Worm (Caenorhabditis elegans) whole organism, L2 larva: ENCODE results near the gene M153.3.
A peak's percentile ranks its signal among the peaks of the same experiment; 100 is the strongest.

Experiments used
- C34F6.9 ChIP-seq: fragments of 150-350 bp; optimal IDR thresholded peaks from 2 replicates; lab custom pipeline; 2014; ENCODE audit warnings: missing biosample characterization, missing genetic modification characterization
- F13H6.1 ChIP-seq: sonication (generic microtip); optimal IDR thresholded peaks from 2 replicates; lab custom pipeline; 2016; ENCODE audit warnings: missing genetic modification characterization, missing compliant biosample characterization
- R02D3.7 ChIP-seq: fragments of 150-350 bp; optimal IDR thresholded peaks from 2 replicates; lab custom pipeline; 2014; ENCODE audit warnings: missing biosample characterization, missing genetic modification characterization
- Y55F3AM.14 ChIP-seq: fragments of 200-800 bp; sonication (Bioruptor generic); optimal IDR thresholded peaks from 2 replicates; lab custom pipeline; 2018; ENCODE audit warnings: mild to moderate bottlenecking, missing genetic modification characterization, missing compliant biosample characterization
- alr-1 ChIP-seq: fragments of 150-350 bp; optimal IDR thresholded peaks from 2 replicates; lab custom pipeline; 2014; ENCODE audit warnings: missing biosample characterization, missing genetic modification characterization
- aly-2 ChIP-seq: fragments of 150-350 bp; optimal IDR thresholded peaks from 2 replicates; lab custom pipeline; 2014; ENCODE audit warnings: missing biosample characterization, missing genetic modification characterization
- blmp-1 ChIP-seq: sonication (generic microtip); optimal IDR thresholded peaks from 2 replicates; lab custom pipeline; 2017; ENCODE audit warnings: missing genetic modification characterization, mild to moderate bottlenecking, missing compliant biosample characterization, antibody characterized with exemption, moderate library complexity; ENCODE audit not compliant: insufficient read depth
- ceh-16 ChIP-seq: fragments of 150-350 bp; optimal IDR thresholded peaks from 2 replicates; lab custom pipeline; 2014; ENCODE audit warnings: missing biosample characterization, missing genetic modification characterization
- ceh-82 ChIP-seq: fragments of 150-350 bp; optimal IDR thresholded peaks from 2 replicates; lab custom pipeline; 2014; ENCODE audit warnings: missing biosample characterization, missing genetic modification characterization
- crh-2 ChIP-seq: sonication (generic microtip); optimal IDR thresholded peaks from 2 replicates; lab custom pipeline; 2017; ENCODE audit warnings: missing biosample characterization, missing genetic modification characterization
- dmd-4 ChIP-seq: sonication (generic microtip); optimal IDR thresholded peaks from 2 replicates; lab custom pipeline; 2017; ENCODE audit warnings: missing biosample characterization, missing genetic modification characterization
- egl-27 ChIP-seq: sonication (generic microtip); optimal IDR thresholded peaks from 3 replicates; lab custom pipeline; 2017; ENCODE audit warnings: missing biosample characterization, missing genetic modification reagents, missing genetic modification characterization
- elt-1 ChIP-seq: fragments of 150-350 bp; optimal IDR thresholded peaks from 2 replicates; lab custom pipeline; 2014; ENCODE audit warnings: missing biosample characterization, missing genetic modification characterization
- fos-1 ChIP-seq: fragments of 150-350 bp; optimal IDR thresholded peaks from 2 replicates; lab custom pipeline; 2014; ENCODE audit warnings: missing biosample characterization, missing genetic modification characterization
- lin-11 ChIP-seq: fragments of 150-350 bp; sonication (generic microtip); optimal IDR thresholded peaks from 2 replicates; lab custom pipeline; 2014; ENCODE audit warnings: missing biosample characterization, missing genetic modification characterization, inconsistent platforms, mixed read lengths
- lin-13 ChIP-seq: fragments of 150-350 bp; optimal IDR thresholded peaks from 2 replicates; lab custom pipeline; 2014; ENCODE audit warnings: missing biosample characterization, missing genetic modification reagents, missing genetic modification characterization
- mab-5 ChIP-seq: fragments of 150-350 bp; optimal IDR thresholded peaks from 2 replicates; lab custom pipeline; 2014; ENCODE audit warnings: missing biosample characterization, missing genetic modification characterization
- mbf-1 ChIP-seq: sonication (generic microtip); optimal IDR thresholded peaks from 2 replicates; lab custom pipeline; 2017; ENCODE audit warnings: missing biosample characterization, missing genetic modification characterization
- mdl-1 ChIP-seq, 2 experiments: fragments of 150-350 bp in 1 of 2; sonication (generic microtip) in 1 of 2; optimal IDR thresholded peaks; 2 replicates each; lab custom pipeline; 2017; ENCODE audit warnings: missing biosample characterization in 2 of 2, missing genetic modification characterization in 2 of 2
- nhr-10 ChIP-seq: sonication (generic microtip); optimal IDR thresholded peaks from 2 replicates; lab custom pipeline; 2017; ENCODE audit warnings: missing biosample characterization, missing genetic modification characterization
- nhr-11 ChIP-seq: fragments of 150-350 bp; optimal IDR thresholded peaks from 2 replicates; lab custom pipeline; 2014; ENCODE audit warnings: missing biosample characterization, missing genetic modification characterization
- nhr-12 ChIP-seq: fragments of 150-350 bp; optimal IDR thresholded peaks from 2 replicates; lab custom pipeline; 2014; ENCODE audit warnings: missing biosample characterization, missing genetic modification characterization
- nhr-129 ChIP-seq: fragments of 150-350 bp; optimal IDR thresholded peaks from 2 replicates; lab custom pipeline; 2014; ENCODE audit warnings: missing biosample characterization, missing genetic modification characterization
- nhr-21 ChIP-seq: fragments of 150-350 bp; optimal IDR thresholded peaks from 2 replicates; lab custom pipeline; 2014; ENCODE audit warnings: missing biosample characterization, missing genetic modification characterization
- nhr-23 ChIP-seq: fragments of 150-350 bp; optimal IDR thresholded peaks from 2 replicates; lab custom pipeline; 2014; ENCODE audit warnings: missing biosample characterization, missing genetic modification reagents, missing genetic modification characterization
- nhr-237 ChIP-seq: fragments of 150-350 bp; optimal IDR thresholded peaks from 2 replicates; lab custom pipeline; 2014; ENCODE audit warnings: missing biosample characterization, missing genetic modification characterization
- nhr-25 ChIP-seq: fragments of 150-350 bp; sonication (generic microtip); optimal IDR thresholded peaks from 3 replicates; lab custom pipeline; 2014; ENCODE audit warnings: missing biosample characterization, missing genetic modification characterization
- peb-1 ChIP-seq: fragments of 150-350 bp; optimal IDR thresholded peaks from 2 replicates; lab custom pipeline; 2014; ENCODE audit warnings: missing biosample characterization, missing genetic modification characterization
- sem-4 ChIP-seq: fragments of 150-350 bp; optimal IDR thresholded peaks from 2 replicates; lab custom pipeline; 2014; ENCODE audit warnings: missing biosample characterization, missing genetic modification reagents, missing genetic modification characterization
- skn-1 ChIP-seq: sonication (generic microtip); optimal IDR thresholded peaks from 2 replicates; lab custom pipeline; 2017; ENCODE audit warnings: missing biosample characterization, missing genetic modification characterization
- sma-3 ChIP-seq: sonication (generic microtip); optimal IDR thresholded peaks from 2 replicates; lab custom pipeline; 2016; ENCODE audit warnings: missing genetic modification reagents, missing genetic modification characterization, missing compliant biosample characterization
- sma-9 ChIP-seq, 2 experiments: fragments of 150-350 bp in 1 of 2; sonication (generic microtip) in 1 of 2; optimal IDR thresholded peaks; 2 replicates each; lab custom pipeline; 2014 to 2016; ENCODE audit warnings: missing genetic modification characterization in 2 of 2, mild to moderate bottlenecking in 1 of 2, missing biosample characterization in 1 of 2, missing compliant biosample characterization in 1 of 2, missing genetic modification reagents in 1 of 2, moderate library complexity in 1 of 2
- unc-39 ChIP-seq: fragments of 150-350 bp; optimal IDR thresholded peaks from 2 replicates; lab custom pipeline; 2014; ENCODE audit warnings: missing biosample characterization, missing genetic modification characterization
- unc-55 ChIP-seq: fragments of 150-350 bp; sonication (generic microtip); optimal IDR thresholded peaks from 3 replicates; lab custom pipeline; 2014; ENCODE audit warnings: missing biosample characterization, missing genetic modification reagents, missing genetic modification characterization
- unc-62 ChIP-seq: fragments of 150-350 bp; optimal IDR thresholded peaks from 2 replicates; lab custom pipeline; 2014; ENCODE audit warnings: missing biosample characterization, missing genetic modification reagents, missing genetic modification characterization
- zag-1 ChIP-seq: fragments of 150-350 bp; optimal IDR thresholded peaks from 2 replicates; lab custom pipeline; 2014; ENCODE audit warnings: missing biosample characterization, missing genetic modification characterization
- ztf-1 ChIP-seq: fragments of 200-800 bp; sonication (Bioruptor generic); conservative IDR thresholded peaks from 2 replicates; pipeline ENCODE4 v1.3.6; 2022; ENCODE audit warnings: missing genetic modification characterization, missing compliant biosample characterization
- ztf-11 ChIP-seq: sonication (generic microtip); optimal IDR thresholded peaks from 2 replicates; lab custom pipeline; 2017; ENCODE audit warnings: missing biosample characterization, missing genetic modification characterization
- ztf-4 ChIP-seq: fragments of 150-350 bp; optimal IDR thresholded peaks from 2 replicates; lab custom pipeline; 2014; ENCODE audit warnings: missing biosample characterization, missing genetic modification characterization

M153.3 gene

DNA sequence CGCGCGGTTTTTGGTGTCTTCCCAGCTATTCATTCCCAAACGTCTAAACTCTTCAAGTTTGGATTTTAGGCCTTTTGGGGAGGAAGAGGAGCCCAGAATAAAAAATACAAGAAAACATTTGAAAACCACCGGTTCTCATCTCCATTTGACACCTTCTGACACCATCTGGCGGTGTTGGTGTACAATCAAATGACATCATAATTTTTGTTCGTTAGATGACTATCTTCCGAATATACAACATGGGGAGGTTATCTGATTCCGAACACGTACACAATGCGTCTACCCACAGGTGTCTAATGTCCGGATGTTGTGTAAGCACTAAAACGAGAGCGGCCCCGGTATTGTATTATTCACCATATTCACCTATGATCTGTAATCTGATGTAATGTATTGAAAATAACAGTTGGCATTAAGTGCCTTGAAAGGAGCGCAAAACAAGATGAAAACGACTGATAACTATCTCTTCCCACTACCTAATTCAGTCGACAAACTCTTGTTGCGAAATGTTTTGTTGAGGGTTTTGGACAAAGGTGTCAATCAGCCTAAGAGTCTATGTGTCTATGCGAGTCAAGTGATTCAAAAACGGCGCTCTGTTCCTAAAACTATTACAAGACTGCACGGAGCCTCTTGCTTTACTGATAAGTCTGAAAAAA is 29.9 kb downstream of the M153.3 start:
- TF ChIP-seq ceh-16 (peak; percentile 96), skn-1 (tag; lab: Kevin White, UChicago) (no peak), sma-9 (GFP tag; optimal IDR thresholded peaks at IDR 0.05; lab: Kevin White, UChicago) (peak; percentile 84), sma-9 (tag; optimal IDR thresholded peaks at IDR 0.05; lab: Kevin White, UChicago) (no peak), nhr-129 (peak; percentile 54), zag-1 (no peak), Y55F3AM.14 (GFP tag; lab: Kevin White, UChicago) (no peak), unc-62 (GFP tag; lab: Kevin White, UChicago) (no peak), blmp-1 (tag; lab: Kevin White, UChicago) (no peak), fos-1 (tag; lab: Kevin White, UChicago) (peak; percentile 28), nhr-25 (tag; lab: Kevin White, UChicago) (peak; percentile 47), C34F6.9 (tag; lab: Kevin White, UChicago) (no peak), peb-1 (tag; lab: Kevin White, UChicago) (no peak), sma-3 (GFP tag; lab: Kevin White, UChicago) (peak; percentile 27), crh-2 (tag; lab: Kevin White, UChicago) (peak; percentile 32), nhr-11 (tag; lab: Kevin White, UChicago) (no peak), unc-55 (GFP tag; lab: Kevin White, UChicago) (no peak), unc-39 (no peak), nhr-12 (tag; lab: Kevin White, UChicago) (no peak), alr-1 (no peak), elt-1 (tag; lab: Kevin White, UChicago) (peak; percentile 37), F13H6.1 (peak; percentile 27), egl-27 (tag; lab: Kevin White, UChicago) (no peak)

DNA sequence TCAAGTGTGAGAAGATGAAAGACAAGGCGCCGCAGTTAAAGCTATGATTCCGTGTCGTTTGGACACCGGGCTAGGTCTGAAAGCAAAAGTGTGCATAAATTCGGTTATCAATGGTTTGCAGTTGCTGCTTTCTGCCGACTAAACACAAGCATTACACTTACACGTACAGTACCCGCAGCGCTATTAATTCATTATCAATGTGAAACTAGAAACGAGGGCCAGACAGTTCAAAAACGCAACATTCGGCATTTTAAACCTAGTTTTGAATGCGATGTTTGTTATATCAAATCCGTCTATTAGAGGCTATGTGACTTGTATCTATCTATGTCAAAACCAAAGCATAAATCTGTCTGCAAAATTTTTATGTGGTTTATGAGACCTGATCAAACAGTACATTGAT is 31.3 kb downstream of the M153.3 start:
- TF ChIP-seq skn-1 (tag; lab: Kevin White, UChicago) (no peak), lin-11 (no peak), zag-1 (no peak), nhr-10 (tag; lab: Kevin White, UChicago) (no peak), fos-1 (tag; lab: Kevin White, UChicago) (peak; percentile 32), F13H6.1 (no peak), nhr-23 (tag; lab: Kevin White, UChicago) (no peak), mbf-1 (tag; lab: Kevin White, UChicago) (no peak), sma-9 (GFP tag; optimal IDR thresholded peaks at IDR 0.05; lab: Kevin White, UChicago) (peak; percentile 40), sma-9 (tag; optimal IDR thresholded peaks at IDR 0.05; lab: Kevin White, UChicago) (no peak), nhr-12 (tag; lab: Kevin White, UChicago) (no peak), unc-39 (no peak), dmd-4 (no peak), nhr-237 (tag; lab: Kevin White, UChicago) (no peak), ztf-4 (tag; lab: Kevin White, UChicago) (no peak)

DNA sequence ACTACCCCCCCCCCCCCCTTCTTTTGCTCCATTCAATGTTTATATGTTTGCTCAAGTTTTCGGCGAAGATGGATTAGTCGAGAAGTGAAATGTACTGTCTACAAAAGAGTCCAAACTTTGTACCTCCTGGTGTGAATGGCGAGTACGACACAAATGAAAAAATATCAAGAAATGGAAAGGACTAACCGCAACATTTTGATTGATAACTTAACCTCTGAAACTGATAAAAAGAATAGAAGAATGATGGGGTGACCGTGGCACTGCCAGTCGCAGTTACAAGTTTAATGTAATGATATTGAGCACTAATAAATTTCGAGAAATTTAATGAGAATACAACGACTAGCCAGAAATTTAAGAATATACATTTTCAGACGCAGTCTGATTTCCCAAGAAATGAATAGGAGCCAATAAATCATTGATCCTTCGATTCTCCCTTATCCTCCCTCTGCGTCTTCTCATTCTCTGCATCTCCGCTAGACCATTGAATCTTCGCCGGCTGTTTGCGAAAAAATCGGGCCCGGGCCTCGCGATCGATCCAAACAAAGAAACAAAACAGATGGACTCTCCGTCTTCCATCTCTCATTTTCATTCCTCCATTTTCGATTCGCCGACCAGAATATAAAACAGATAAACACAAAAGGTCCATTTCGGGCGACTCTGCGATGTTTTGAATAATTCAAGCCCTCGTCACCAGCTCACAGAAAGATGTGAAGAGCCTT is 32.2 kb downstream of the M153.3 start:
- no peak for TF ChIP-seq sem-4 (tag; lab: Kevin White, UChicago)
- TF ChIP-seq ceh-82 (tag; lab: Kevin White, UChicago): no peak
- peak; percentile 9 for TF ChIP-seq crh-2 (tag; lab: Kevin White, UChicago)
- TF ChIP-seq aly-2: no peak
- TF ChIP-seq ztf-4 (tag; lab: Kevin White, UChicago): no peak
- TF ChIP-seq zag-1: no peak
- no peak for TF ChIP-seq unc-62 (GFP tag; lab: Kevin White, UChicago)
- no peak for TF ChIP-seq mab-5 (tag; lab: Kevin White, UChicago)
- TF ChIP-seq ztf-11 (tag; lab: Kevin White, UChicago): no peak
- TF ChIP-seq lin-13 (GFP tag; lab: Kevin White, UChicago): no peak
- TF ChIP-seq unc-39: no peak
- no peak for TF ChIP-seq nhr-21 (tag; lab: Kevin White, UChicago)
- peak; percentile 4 for TF ChIP-seq fos-1 (tag; lab: Kevin White, UChicago)
- no peak for TF ChIP-seq nhr-237 (tag; lab: Kevin White, UChicago)
- no peak for TF ChIP-seq peb-1 (tag; lab: Kevin White, UChicago)
- no peak for TF ChIP-seq elt-1 (tag; lab: Kevin White, UChicago)
- peak; percentile 63 for TF ChIP-seq sma-9 (GFP tag; optimal IDR thresholded peaks at IDR 0.05; lab: Kevin White, UChicago)
- TF ChIP-seq sma-9 (tag; optimal IDR thresholded peaks at IDR 0.05; lab: Kevin White, UChicago): no peak
- no peak for TF ChIP-seq R02D3.7 (tag; lab: Kevin White, UChicago)
- TF ChIP-seq ztf-1 (GFP tag; lab: Robert Waterston, UW): no peak
- no peak for TF ChIP-seq nhr-10 (tag; lab: Kevin White, UChicago)
- TF ChIP-seq mdl-1 (tag; optimal IDR thresholded peaks at IDR 0.05; lab: Kevin White, UChicago): no peak
- no peak for TF ChIP-seq alr-1
